Worm (Caenorhabditis elegans) whole organism, L1 larva: ENCODE measurements around the gene acer-1.

Experiments
- C04F5.9 ChIP-seq: sonication (generic microtip); optimal IDR thresholded peaks from 2 replicates; lab custom pipeline; 2016; ENCODE audit warnings: missing genetic modification characterization, missing compliant biosample characterization
- aha-1 ChIP-seq: fragments of 150-350 bp; optimal IDR thresholded peaks from 2 replicates; lab custom pipeline; 2014; ENCODE audit warnings: missing biosample characterization, missing genetic modification characterization
- alr-1 ChIP-seq: fragments of 200-800 bp; sonication (Bioruptor generic); optimal IDR thresholded peaks from 2 replicates; lab custom pipeline; 2018; ENCODE audit warnings: borderline replicate concordance, mild to moderate bottlenecking, missing genetic modification characterization, missing compliant biosample characterization
- aly-2 ChIP-seq: fragments of 150-350 bp; optimal IDR thresholded peaks from 2 replicates; lab custom pipeline; 2014; ENCODE audit warnings: missing biosample characterization, missing genetic modification characterization
- ceh-63 ChIP-seq: fragments of 200-800 bp; sonication (Bioruptor generic); optimal IDR thresholded peaks from 2 replicates; lab custom pipeline; 2018; ENCODE audit warnings: mild to moderate bottlenecking, missing genetic modification characterization, missing compliant biosample characterization
- ceh-8 ChIP-seq: fragments of 200-800 bp; sonication (Bioruptor generic); optimal IDR thresholded peaks from 2 replicates; lab custom pipeline; 2018; ENCODE audit warnings: mild to moderate bottlenecking, missing genetic modification characterization, moderate library complexity, missing compliant biosample characterization
- ceh-88 ChIP-seq: fragments of 200-800 bp; sonication (Bioruptor generic); IDR thresholded peaks from 2 replicates; pipeline ENCODE4 v1.3.6; 2022; ENCODE audit warnings: missing genetic modification characterization, missing compliant biosample characterization
- dsc-1 ChIP-seq: sonication (generic microtip); optimal IDR thresholded peaks from 2 replicates; lab custom pipeline; 2016; ENCODE audit warnings: mild to moderate bottlenecking, missing genetic modification characterization, missing compliant biosample characterization
- efl-1 ChIP-seq, 4 experiments: fragments of 150-350 bp; optimal IDR thresholded peaks in 3 of 4; peaks in 1 of 4; 1 replicate in 1 of 4; 2 replicates in 3 of 4; lab custom pipeline; 2014; ENCODE audit warnings: missing biosample characterization in 2 of 4, missing genetic modification characterization in 2 of 4, missing genetic modification reagents in 2 of 4
- efl-3 ChIP-seq: fragments of 200-800 bp; sonication (Bioruptor generic); optimal IDR thresholded peaks from 2 replicates; lab custom pipeline; 2018; ENCODE audit warnings: mild to moderate bottlenecking, missing genetic modification characterization, missing compliant biosample characterization
- egl-27 ChIP-seq, 2 experiments: fragments of 150-350 bp in 1 of 2; sonication (generic microtip); optimal IDR thresholded peaks; 3 replicates each; lab custom pipeline; 2017 to 2018; ENCODE audit warnings: missing biosample characterization in 2 of 2, missing genetic modification characterization in 2 of 2, missing genetic modification reagents in 2 of 2
- elt-2 ChIP-seq: sonication (generic microtip); optimal IDR thresholded peaks from 2 replicates; lab custom pipeline; 2016; ENCODE audit warnings: missing genetic modification characterization, mild to moderate bottlenecking, inconsistent platforms, missing compliant biosample characterization, missing genetic modification reagents
- fkh-4 ChIP-seq: sonication (generic microtip); optimal IDR thresholded peaks from 2 replicates; lab custom pipeline; 2016; ENCODE audit warnings: missing compliant biosample characterization, missing genetic modification characterization, borderline replicate concordance
- fkh-8 ChIP-seq: sonication (generic microtip); optimal IDR thresholded peaks from 2 replicates; lab custom pipeline; 2016; ENCODE audit warnings: mild to moderate bottlenecking, missing genetic modification characterization, missing compliant biosample characterization
- grh-1 ChIP-seq: fragments of 200-800 bp; sonication (Bioruptor generic); IDR thresholded peaks from 2 replicates; pipeline ENCODE4 v1.3.6; 2022; ENCODE audit warnings: missing genetic modification reagents, missing genetic modification characterization, missing compliant biosample characterization
- hlh-17 ChIP-seq: fragments of 200-800 bp; sonication (Bioruptor generic); optimal IDR thresholded peaks from 2 replicates; lab custom pipeline; 2018; ENCODE audit warnings: missing genetic modification characterization, mild to moderate bottlenecking, missing compliant biosample characterization, moderate library complexity, borderline replicate concordance
- hlh-4 ChIP-seq: sonication (generic microtip); optimal IDR thresholded peaks from 2 replicates; lab custom pipeline; 2016; ENCODE audit warnings: mild to moderate bottlenecking, missing genetic modification characterization, missing compliant biosample characterization
- hpl-2 ChIP-seq: fragments of 150-350 bp; optimal IDR thresholded peaks from 2 replicates; lab custom pipeline; 2014; ENCODE audit warnings: missing biosample characterization, missing genetic modification reagents, missing genetic modification characterization
- irx-1 ChIP-seq: sonication (generic microtip); optimal IDR thresholded peaks from 2 replicates; lab custom pipeline; 2016; ENCODE audit warnings: missing genetic modification characterization, missing compliant biosample characterization
- isw-1 ChIP-seq: fragments of 200-800 bp; sonication (Bioruptor generic); IDR thresholded peaks from 2 replicates; pipeline ENCODE4 v1.3.6; 2022; ENCODE audit warnings: missing genetic modification characterization, missing compliant biosample characterization
- jun-1 ChIP-seq: fragments of 150-350 bp; optimal IDR thresholded peaks from 2 replicates; lab custom pipeline; 2014; ENCODE audit warnings: missing biosample characterization, missing genetic modification reagents, missing genetic modification characterization
- lin-39 ChIP-seq: fragments of 150-350 bp; optimal IDR thresholded peaks from 2 replicates; lab custom pipeline; 2014; ENCODE audit warnings: missing biosample characterization, missing genetic modification reagents, missing genetic modification characterization
- lsy-2 ChIP-seq, 2 experiments: fragments of 150-350 bp; optimal IDR thresholded peaks; 2 replicates each; lab custom pipeline; 2014; ENCODE audit warnings: missing biosample characterization in 2 of 2, missing genetic modification characterization in 2 of 2
- mdl-1 ChIP-seq, 2 experiments: fragments of 150-350 bp; optimal IDR thresholded peaks; 2 replicates each; lab custom pipeline; 2014 to 2017; ENCODE audit warnings: missing biosample characterization in 2 of 2, missing genetic modification characterization in 2 of 2, inconsistent platforms in 1 of 2
- nhr-12 ChIP-seq: sonication (generic microtip); optimal IDR thresholded peaks from 2 replicates; lab custom pipeline; 2017; ENCODE audit warnings: missing biosample characterization, missing genetic modification characterization
- nhr-20 ChIP-seq: sonication (generic microtip); optimal IDR thresholded peaks from 2 replicates; lab custom pipeline; 2016; ENCODE audit warnings: mild to moderate bottlenecking, missing genetic modification characterization, missing compliant biosample characterization
- nhr-237 ChIP-seq: fragments of 150-350 bp; optimal IDR thresholded peaks from 2 replicates; lab custom pipeline; 2014; ENCODE audit warnings: missing biosample characterization, missing genetic modification characterization
- nhr-28 ChIP-seq: fragments of 150-350 bp; optimal IDR thresholded peaks from 2 replicates; lab custom pipeline; 2014; ENCODE audit warnings: missing biosample characterization, missing genetic modification characterization
- nhr-47 ChIP-seq: sonication (generic microtip); optimal IDR thresholded peaks from 2 replicates; lab custom pipeline; 2016; ENCODE audit warnings: mild to moderate bottlenecking, missing genetic modification characterization, moderate library complexity, missing compliant biosample characterization
- nhr-71 ChIP-seq: sonication (generic microtip); optimal IDR thresholded peaks from 2 replicates; lab custom pipeline; 2016; ENCODE audit warnings: mild to moderate bottlenecking, missing genetic modification characterization, moderate library complexity, missing compliant biosample characterization
- nhr-76 ChIP-seq: sonication (generic microtip); optimal IDR thresholded peaks from 2 replicates; lab custom pipeline; 2017; ENCODE audit warnings: missing biosample characterization, missing genetic modification characterization
- nhr-84 ChIP-seq: sonication (generic microtip); optimal IDR thresholded peaks from 2 replicates; lab custom pipeline; 2017; ENCODE audit warnings: missing biosample characterization, missing genetic modification characterization
- nhr-85 ChIP-seq: sonication (generic microtip); peaks from one replicate; lab custom pipeline; 2016; ENCODE audit warnings: missing genetic modification characterization, inconsistent platforms, missing compliant biosample characterization
- nhr-90 ChIP-seq: sonication (generic microtip); optimal IDR thresholded peaks from 2 replicates; lab custom pipeline; 2016; ENCODE audit warnings: mild to moderate bottlenecking, missing genetic modification characterization, missing compliant biosample characterization; ENCODE audit not compliant: poor library complexity
- pag-3 ChIP-seq: sonication (generic microtip); optimal IDR thresholded peaks from 2 replicates; lab custom pipeline; 2017; ENCODE audit warnings: missing genetic modification characterization, mild to moderate bottlenecking, missing compliant biosample characterization, antibody characterized with exemption, borderline replicate concordance; ENCODE audit not compliant: insufficient read depth
- pax-3 ChIP-seq: fragments of 200-800 bp; sonication (Bioruptor generic); optimal IDR thresholded peaks from 2 replicates; lab custom pipeline; 2018; ENCODE audit warnings: mild to moderate bottlenecking, missing genetic modification characterization, moderate library complexity, missing compliant biosample characterization
- rnt-1 ChIP-seq: sonication (generic microtip); optimal IDR thresholded peaks from 2 replicates; lab custom pipeline; 2016; ENCODE audit warnings: mild to moderate bottlenecking, missing genetic modification characterization, moderate library complexity, missing compliant biosample characterization
- skn-1 ChIP-seq: fragments of 150-350 bp; optimal IDR thresholded peaks from 2 replicates; lab custom pipeline; 2014; ENCODE audit warnings: missing biosample characterization, missing genetic modification characterization
- snu-23 ChIP-seq: sonication (generic microtip); optimal IDR thresholded peaks from 2 replicates; lab custom pipeline; 2016; ENCODE audit warnings: missing genetic modification characterization, missing compliant biosample characterization
- sox-4 ChIP-seq: sonication (generic microtip); optimal IDR thresholded peaks from 2 replicates; lab custom pipeline; 2016; ENCODE audit warnings: missing genetic modification characterization, missing compliant biosample characterization
- swsn-7 ChIP-seq: sonication (generic microtip); optimal IDR thresholded peaks from 2 replicates; lab custom pipeline; 2016; ENCODE audit warnings: missing genetic modification characterization, missing compliant biosample characterization
- tlp-1 ChIP-seq: fragments of 150-350 bp; optimal IDR thresholded peaks from 2 replicates; lab custom pipeline; 2014; ENCODE audit warnings: missing biosample characterization, missing genetic modification characterization
- unc-130 ChIP-seq: fragments of 150-350 bp; optimal IDR thresholded peaks from 2 replicates; lab custom pipeline; 2017; ENCODE audit warnings: missing biosample characterization, missing genetic modification characterization, inconsistent platforms
- unc-30 ChIP-seq: sonication (generic microtip); optimal IDR thresholded peaks from 2 replicates; lab custom pipeline; 2017; ENCODE audit warnings: missing biosample characterization, missing genetic modification characterization
- xbp-1 ChIP-seq: sonication (generic microtip); optimal IDR thresholded peaks from 2 replicates; lab custom pipeline; 2016; ENCODE audit warnings: missing genetic modification characterization, missing compliant biosample characterization
- ztf-11 ChIP-seq, 2 experiments: sonication (generic microtip); optimal IDR thresholded peaks; 2 replicates each; lab custom pipeline; 2016 to 2017; ENCODE audit warnings: missing genetic modification characterization in 2 of 2, missing biosample characterization in 1 of 2, missing compliant biosample characterization in 1 of 2
- ztf-4 ChIP-seq: fragments of 150-350 bp; optimal IDR thresholded peaks from 2 replicates; lab custom pipeline; 2014; ENCODE audit warnings: missing biosample characterization, missing genetic modification characterization

acer-1 gene

DNA sequence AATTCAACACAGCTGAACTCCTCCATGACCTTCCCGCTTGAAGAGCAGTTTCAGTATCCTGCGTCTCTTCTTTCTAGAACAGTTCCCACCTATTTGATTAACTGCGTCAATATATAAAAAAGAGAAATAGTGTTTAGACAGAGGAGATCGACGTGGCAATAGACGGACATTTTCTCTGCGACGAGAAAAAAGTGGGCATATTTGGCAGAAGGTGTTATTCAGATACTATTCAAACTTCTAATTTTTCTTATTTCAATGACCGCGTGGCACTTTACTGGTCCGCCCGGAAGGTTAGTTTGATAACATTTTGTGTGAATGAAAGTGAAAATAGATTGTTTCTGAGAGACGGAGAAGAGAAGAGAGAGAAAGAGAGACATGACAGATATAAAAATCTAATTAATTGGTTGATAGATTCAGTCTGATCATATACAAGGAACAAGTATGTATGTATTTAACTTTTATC, 42.3 kb downstream of the acer-1 start, which contains the start of gene tbc-6 (continued):
- TF ChIP-seq nhr-84 (tag; lab: Kevin White, UChicago): no peak
- TF ChIP-seq dsc-1 (tag; lab: Kevin White, UChicago): peak; percentile 14
- TF ChIP-seq, all 84 proteins: peak for 32

DNA sequence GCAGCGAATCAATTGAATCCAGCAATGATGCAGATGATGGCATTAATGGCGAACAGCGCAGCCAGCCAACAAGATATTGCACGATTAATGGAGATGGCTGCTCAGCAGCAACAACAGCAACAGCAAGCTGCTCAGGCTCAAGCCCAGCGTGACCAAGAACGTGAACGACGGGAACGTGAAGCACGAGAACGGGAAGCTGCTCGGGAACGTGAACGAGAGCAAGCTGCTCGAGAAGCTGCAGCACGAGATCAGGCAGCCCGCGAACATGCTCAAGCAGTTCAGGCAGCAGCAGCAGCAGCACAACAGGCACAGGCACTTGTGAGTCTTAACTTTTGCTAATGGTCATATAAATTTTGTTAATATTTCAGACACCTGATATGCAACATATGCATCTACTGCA, 43.5 kb downstream of the acer-1 start:
- no peak for TF ChIP-seq dsc-1 (tag; lab: Kevin White, UChicago)
- no peak for TF ChIP-seq sox-4 (tag; lab: Kevin White, UChicago)
- no peak for TF ChIP-seq nhr-76 (tag; lab: Kevin White, UChicago)
- no peak for TF ChIP-seq rnt-1 (tag; lab: Kevin White, UChicago)

DNA sequence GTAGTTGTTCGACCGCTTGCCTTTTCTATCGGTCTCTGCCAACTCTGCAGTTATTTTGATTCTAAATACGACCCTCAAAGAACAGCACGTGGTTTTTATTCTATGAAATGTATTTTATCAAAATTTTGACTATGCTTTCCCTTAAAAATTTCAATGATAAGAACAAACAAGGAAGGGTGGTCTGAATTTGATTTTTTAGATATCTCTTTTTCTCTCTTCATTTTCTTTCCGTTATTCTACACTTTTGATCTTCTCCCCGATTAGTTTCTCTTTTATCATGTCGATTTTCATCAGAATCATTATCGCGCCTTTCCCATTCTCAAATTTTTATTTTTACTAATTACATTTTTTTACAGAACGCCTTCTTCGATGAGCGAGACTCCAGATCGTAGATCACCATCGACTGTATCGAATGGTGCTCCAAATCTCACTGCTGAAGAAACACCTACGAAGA, 45.2 kb downstream of the acer-1 start:
- no peak for TF ChIP-seq hlh-17 (GFP tag; lab: Kevin White, UChicago)
- TF ChIP-seq pax-3 (tag; lab: Kevin White, UChicago): no peak
- no peak for TF ChIP-seq hpl-2 (GFP tag; lab: Kevin White, UChicago)
- TF ChIP-seq unc-130 (tag; lab: Kevin White, UChicago): no peak
- TF ChIP-seq egl-27 (tag; optimal IDR thresholded peaks at IDR 0.05; lab: Kevin White, UChicago): no peak
- TF ChIP-seq ceh-88 (GFP tag; lab: Robert Waterston, UW): no peak
- no peak for TF ChIP-seq ztf-4 (tag; lab: Kevin White, UChicago)
- peak in 1 of 2 experiments; percentile 1 for TF ChIP-seq lsy-2 (tag; optimal IDR thresholded peaks at IDR 0.05; lab: Kevin White, UChicago)
- no peak for TF ChIP-seq isw-1 (GFP tag; lab: Robert Waterston, UW)
- TF ChIP-seq xbp-1 (tag; lab: Kevin White, UChicago): no peak
- no peak for TF ChIP-seq irx-1 (tag; lab: Kevin White, UChicago)
- TF ChIP-seq mdl-1 (tag; optimal IDR thresholded peaks at IDR 0.05; lab: Kevin White, UChicago): no peak
- TF ChIP-seq unc-30: no peak
- no peak for TF ChIP-seq ceh-8 (GFP tag; lab: Kevin White, UChicago)
- no peak for TF ChIP-seq efl-1 (optimal IDR thresholded peaks at IDR 0.05; lab: Kevin White, UChicago)
- peak in 1 of 2 experiments; percentile 87 for TF ChIP-seq efl-1 (GFP tag; optimal IDR thresholded peaks at IDR 0.05 in 1 of 2; lab: Kevin White, UChicago)
- no peak for TF ChIP-seq lin-39 (tag; lab: Kevin White, UChicago)
- TF ChIP-seq elt-2 (tag; lab: Kevin White, UChicago): peak; percentile 49
- peak; percentile 41 for TF ChIP-seq snu-23 (GFP tag; lab: Kevin White, UChicago)
- no peak for TF ChIP-seq nhr-85 (tag; lab: Kevin White, UChicago)
- TF ChIP-seq nhr-237: no peak
- peak; percentile 32 for TF ChIP-seq nhr-71 (tag; lab: Kevin White, UChicago)
- TF ChIP-seq jun-1 (tag; lab: Kevin White, UChicago): no peak
- no peak for TF ChIP-seq alr-1
- no peak for TF ChIP-seq grh-1 (GFP tag; lab: Robert Waterston, UW)
- no peak for TF ChIP-seq C04F5.9 (tag; lab: Kevin White, UChicago)
- no peak for TF ChIP-seq nhr-28
- no peak for TF ChIP-seq dsc-1 (tag; lab: Kevin White, UChicago)
- TF ChIP-seq aha-1 (tag; lab: Kevin White, UChicago): no peak
- no peak for TF ChIP-seq pag-3
- no peak for TF ChIP-seq skn-1 (tag; lab: Kevin White, UChicago)
- TF ChIP-seq efl-3 (GFP tag; lab: Kevin White, UChicago): no peak
- TF ChIP-seq ztf-11 (tag; optimal IDR thresholded peaks at IDR 0.05; lab: Kevin White, UChicago): no peak
- TF ChIP-seq aly-2 (tag; lab: Kevin White, UChicago): no peak
- no peak for TF ChIP-seq fkh-4 (tag; lab: Kevin White, UChicago)
- no peak for TF ChIP-seq fkh-8 (tag; lab: Kevin White, UChicago)
- no peak for TF ChIP-seq nhr-47 (tag; lab: Kevin White, UChicago)
- TF ChIP-seq nhr-20 (tag; lab: Kevin White, UChicago): peak; percentile 30
- no peak for TF ChIP-seq nhr-12 (tag; lab: Kevin White, UChicago)
- no peak for TF ChIP-seq swsn-7
- TF ChIP-seq hlh-4 (tag; lab: Kevin White, UChicago): no peak
- TF ChIP-seq ceh-63 (GFP tag; lab: Kevin White, UChicago): no peak
- TF ChIP-seq nhr-76 (tag; lab: Kevin White, UChicago): no peak
- no peak for TF ChIP-seq tlp-1 (tag; lab: Kevin White, UChicago)
- TF ChIP-seq nhr-90 (tag; lab: Kevin White, UChicago): peak; percentile 12
